Fruit fly (Drosophila melanogaster) whole organism, pupa: ENCODE results near the gene tkv.

Source experiments
- CG10348 ChIP-seq: fragments of 200-800 bp; sonication (Bioruptor generic); IDR thresholded peaks from 2 replicates; pipeline ENCODE4 v1.3.6; 2022; ENCODE audit warnings: missing biosample characterization, missing genetic modification characterization
- CG15710 ChIP-seq: fragments of 200-800 bp; sonication (Bioruptor generic); optimal IDR thresholded peaks from 2 replicates; lab custom pipeline; 2018; ENCODE audit warnings: missing biosample characterization, mild to moderate bottlenecking, missing genetic modification characterization, moderate library complexity
- CG17806 ChIP-seq: fragments of 200-800 bp; sonication (Bioruptor generic); optimal IDR thresholded peaks from 2 replicates; lab custom pipeline; 2018; ENCODE audit warnings: missing biosample characterization, mild to moderate bottlenecking, missing genetic modification characterization, moderate library complexity
- CG32121 ChIP-seq: fragments of 200-800 bp; sonication (Bioruptor generic); IDR thresholded peaks from 2 replicates; pipeline ENCODE4 v1.3.6; 2022; ENCODE audit warnings: missing biosample characterization, missing genetic modification characterization
- CG34367 ChIP-seq: fragments of 200-800 bp; sonication (Bioruptor generic); optimal IDR thresholded peaks from 2 replicates; lab custom pipeline; 2018; ENCODE audit warnings: missing biosample characterization, mild to moderate bottlenecking, missing genetic modification characterization
- CG8301 ChIP-seq: fragments of 200-800 bp; sonication (Bioruptor generic); optimal IDR thresholded peaks from 2 replicates; lab custom pipeline; 2018; ENCODE audit warnings: missing biosample characterization, mild to moderate bottlenecking, missing genetic modification characterization
- CG9948 ChIP-seq: fragments of 200-800 bp; sonication (Bioruptor generic); optimal IDR thresholded peaks from 2 replicates; lab custom pipeline; 2018; ENCODE audit warnings: missing biosample characterization, mild to moderate bottlenecking, missing genetic modification characterization, moderate library complexity
- EcR ChIP-seq: fragments of 200-800 bp; sonication (Bioruptor generic); optimal IDR thresholded peaks from 3 replicates; lab custom pipeline; 2019; ENCODE audit warnings: missing biosample characterization, missing genetic modification characterization, mild to moderate bottlenecking, moderate library complexity, missing genetic modification reagents
- Ets98B ChIP-seq: fragments of 200-800 bp; sonication (Bioruptor generic); IDR thresholded peaks from 2 replicates; pipeline ENCODE4 v1.3.6; 2022; ENCODE audit warnings: missing biosample characterization, missing genetic modification characterization
- Pif1A ChIP-seq: fragments of 200-800 bp; sonication (Bioruptor generic); optimal IDR thresholded peaks from 3 replicates; lab custom pipeline; 2016; ENCODE audit warnings: missing biosample characterization, missing genetic modification characterization
- Pif1B ChIP-seq: fragments of 200-800 bp; sonication (Bioruptor generic); optimal IDR thresholded peaks from 3 replicates; lab custom pipeline; 2016; ENCODE audit warnings: missing biosample characterization, missing genetic modification characterization
- Snoo ChIP-seq: fragments of 200-800 bp; sonication (Bioruptor generic); optimal IDR thresholded peaks from 3 replicates; lab custom pipeline; 2017; ENCODE audit warnings: missing biosample characterization, mild to moderate bottlenecking, missing genetic modification characterization, inconsistent platforms
- fd96Ca ChIP-seq: fragments of 200-800 bp; sonication (Bioruptor generic); IDR thresholded peaks from 3 replicates; pipeline ENCODE4 v1.3.6; 2022; ENCODE audit warnings: missing biosample characterization, missing genetic modification characterization
- gl ChIP-seq: fragments of 200-800 bp; sonication (Bioruptor generic); optimal IDR thresholded peaks from 2 replicates; lab custom pipeline; 2018; ENCODE audit warnings: missing biosample characterization, mild to moderate bottlenecking, missing genetic modification characterization

DNA sequence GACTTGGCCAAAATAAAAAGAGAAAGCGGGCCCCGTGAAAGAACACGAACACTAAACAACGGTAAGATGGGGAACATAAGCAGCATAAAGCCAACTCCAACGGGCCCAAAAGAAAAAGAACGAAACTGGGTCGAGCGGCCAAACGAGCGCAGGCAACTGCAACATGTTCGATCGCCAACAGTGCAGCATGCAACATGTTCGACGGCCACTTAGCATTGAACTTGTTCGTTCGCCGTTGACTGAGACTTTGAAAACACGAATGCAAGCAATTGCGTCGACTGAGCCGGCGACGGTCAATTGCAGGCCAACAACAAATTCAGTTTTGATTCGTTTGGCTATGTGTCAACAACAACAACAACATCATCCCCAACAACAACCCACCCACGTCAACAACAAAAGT lies 17.5 kb upstream of the tkv start, which contains the start of gene vri:
- TF ChIP-seq CG34367 (tag; lab: Kevin White, UChicago) (no peak), CG10348 (no peak), Pif1A (GFP tag; lab: Kevin White, UChicago) (no peak), gl (no peak), Pif1B (GFP tag; lab: Kevin White, UChicago) (no peak), CG9948 (tag; lab: Kevin White, UChicago) (no peak), CG15710 (tag; lab: Kevin White, UChicago) (no peak), Ets98B (GFP tag; lab: Robert Waterston, UW) (no peak), Snoo (tag; lab: Kevin White, UChicago) (no peak), fd96Ca (GFP tag; lab: Robert Waterston, UW) (no peak), EcR (GFP tag; lab: Kevin White, UChicago) (no peak), CG8301 (no peak), CG17806 (tag; lab: Kevin White, UChicago) (no peak), CG32121 (GFP tag; lab: Robert Waterston, UW) (no peak)
